Worm (Caenorhabditis elegans): ENCODE results near the gene K10D11.2.

DNA sequence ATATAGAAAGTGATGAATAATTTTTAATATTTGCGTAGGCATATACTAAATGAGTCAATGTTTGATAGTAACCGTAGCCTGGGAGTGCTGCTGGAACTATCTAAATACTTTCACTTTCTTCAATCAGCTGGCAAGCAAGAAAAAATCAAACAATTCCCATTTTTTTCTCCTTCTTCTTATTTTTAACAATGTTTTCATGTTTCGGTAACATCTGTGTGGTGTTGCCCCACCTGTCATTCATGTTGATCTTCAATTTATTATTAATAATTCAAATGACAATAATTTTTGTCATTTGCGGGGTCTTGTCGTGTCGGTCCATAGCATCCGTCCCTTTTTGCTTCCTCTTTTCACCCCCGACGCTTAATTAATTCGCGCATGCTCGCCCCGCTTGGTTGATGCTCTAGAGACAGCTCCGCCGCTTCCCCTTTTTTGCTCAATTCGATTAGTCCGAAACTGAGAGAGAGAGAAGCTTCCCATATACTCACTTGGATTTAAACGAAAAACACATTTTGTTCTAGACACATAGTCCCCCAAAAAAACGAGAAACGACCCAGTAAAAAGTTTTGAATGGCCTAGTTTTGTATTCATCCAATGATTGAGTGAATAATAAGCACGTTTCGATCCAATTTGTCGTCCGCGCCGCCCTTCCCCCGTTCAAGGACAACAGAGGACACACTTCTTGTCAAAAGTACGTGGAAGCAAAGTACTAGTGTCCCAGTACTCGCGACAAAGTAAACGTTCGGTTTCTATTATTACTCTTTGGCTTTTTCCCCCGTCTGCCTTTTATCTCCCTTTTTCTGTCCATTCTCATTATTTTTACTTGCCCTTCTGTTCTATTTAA lies 49.2 kb downstream of the K10D11.2 start:
- TF ChIP-seq hmg-4 (GFP tag; optimal IDR thresholded peaks at IDR 0.05) (peak; percentile 16), tra-4 (tag; optimal IDR thresholded peaks at IDR 0.05) (no peak), ets-7 (tag; optimal IDR thresholded peaks at IDR 0.05) (no peak), ama-1 (optimal IDR thresholded peaks at IDR 0.05) (no peak), tbx-11 (GFP tag; IDR thresholded peaks at IDR 0.05) (no peak), pes-1 (GFP tag; IDR thresholded peaks at IDR 0.05) (no peak), flt-1 (GFP tag; IDR thresholded peaks at IDR 0.05) (no peak), B0310.2 (tag; optimal IDR thresholded peaks at IDR 0.05) (no peak), hmbx-1 (tag; optimal IDR thresholded peaks at IDR 0.05) (no peak), ceh-36 (tag; optimal IDR thresholded peaks at IDR 0.05) (no peak), sea-1 (GFP tag; conservative IDR thresholded peaks at IDR 0.05) (0 out of 2 replicates have a peak, but pooled peaks have one; percentile 18), aly-1 (tag; optimal IDR thresholded peaks at IDR 0.05) (no peak), tbx-37 (GFP tag; conservative IDR thresholded peaks at IDR 0.05) (no peak)

All from whole organism, early embryonic.